Worm (Caenorhabditis elegans) whole organism, mixed stage, embryonic: ENCODE results near the gene his-60.

Source experiments
- M03D4.4 ChIP-seq: sonication (generic microtip); optimal IDR thresholded peaks from 2 replicates; lab custom pipeline; 2017; ENCODE audit warnings: mild to moderate bottlenecking, missing genetic modification characterization, missing compliant biosample characterization
- bed-3 ChIP-seq: fragments of 200-800 bp; sonication (Bioruptor generic); optimal IDR thresholded peaks from 3 replicates; lab custom pipeline; 2018; ENCODE audit warnings: mild to moderate bottlenecking, missing genetic modification characterization, moderate library complexity, missing compliant biosample characterization
- blmp-1 ChIP-seq: fragments of 150-350 bp; optimal IDR thresholded peaks from 2 replicates; lab custom pipeline; 2014; ENCODE audit warnings: missing biosample characterization, missing genetic modification characterization
- ceh-39 ChIP-seq: fragments of 150-350 bp; optimal IDR thresholded peaks from 2 replicates; lab custom pipeline; 2014; ENCODE audit warnings: missing biosample characterization, missing genetic modification characterization
- ceh-43 ChIP-seq: fragments of 200-800 bp; sonication (Bioruptor generic); optimal IDR thresholded peaks from 2 replicates; lab custom pipeline; 2018; ENCODE audit warnings: mild to moderate bottlenecking, missing genetic modification characterization, moderate library complexity, missing compliant biosample characterization
- ceh-83 ChIP-seq: fragments of 200-800 bp; sonication (Bioruptor generic); optimal IDR thresholded peaks from 2 replicates; lab custom pipeline; 2018; ENCODE audit warnings: mild to moderate bottlenecking, missing genetic modification characterization, missing compliant biosample characterization
- ces-1 ChIP-seq: fragments of 150-350 bp; optimal IDR thresholded peaks from 2 replicates; lab custom pipeline; 2014; ENCODE audit warnings: missing biosample characterization, missing genetic modification reagents, missing genetic modification characterization
- cnd-1 ChIP-seq: fragments of 200-800 bp; sonication (Bioruptor generic); optimal IDR thresholded peaks from 2 replicates; lab custom pipeline; 2018; ENCODE audit warnings: mild to moderate bottlenecking, missing genetic modification characterization, missing compliant biosample characterization
- drap-1 ChIP-seq: fragments of 200-800 bp; sonication (Bioruptor generic); optimal IDR thresholded peaks from 3 replicates; lab custom pipeline; 2018; ENCODE audit warnings: mild to moderate bottlenecking, missing genetic modification characterization, missing compliant biosample characterization
- elt-1 ChIP-seq: sonication (generic microtip); optimal IDR thresholded peaks from 2 replicates; lab custom pipeline; 2017; ENCODE audit warnings: missing genetic modification characterization, mild to moderate bottlenecking, missing compliant biosample characterization, antibody characterized with exemption, moderate library complexity, borderline replicate concordance; ENCODE audit not compliant: insufficient read depth
- elt-3 ChIP-seq: fragments of 150-350 bp; optimal IDR thresholded peaks from 2 replicates; lab custom pipeline; 2014; ENCODE audit warnings: missing biosample characterization, missing genetic modification characterization
- flh-1 ChIP-seq: fragments of 200-800 bp; sonication (Bioruptor generic); optimal IDR thresholded peaks from 2 replicates; lab custom pipeline; 2018; ENCODE audit warnings: mild to moderate bottlenecking, missing genetic modification characterization, moderate library complexity, missing compliant biosample characterization
- ham-2 ChIP-seq: fragments of 200-800 bp; sonication (Bioruptor generic); optimal IDR thresholded peaks from 2 replicates; lab custom pipeline; 2018; ENCODE audit warnings: mild to moderate bottlenecking, missing genetic modification characterization, missing compliant biosample characterization
- hlh-1 ChIP-seq: fragments of 150-350 bp; optimal IDR thresholded peaks from 2 replicates; lab custom pipeline; 2014; ENCODE audit warnings: missing biosample characterization, missing genetic modification reagents, missing genetic modification characterization
- lin-13 ChIP-seq: fragments of 150-350 bp; optimal IDR thresholded peaks from 2 replicates; lab custom pipeline; 2014; ENCODE audit warnings: missing biosample characterization, missing genetic modification characterization
- lin-32 ChIP-seq: fragments of 200-800 bp; sonication (Bioruptor generic); optimal IDR thresholded peaks from 2 replicates; lab custom pipeline; 2018; ENCODE audit warnings: mild to moderate bottlenecking, missing genetic modification characterization, missing compliant biosample characterization
- lsy-2 ChIP-seq: fragments of 150-350 bp; optimal IDR thresholded peaks from 2 replicates; lab custom pipeline; 2014; ENCODE audit warnings: missing biosample characterization, missing genetic modification characterization
- mab-5 ChIP-seq: fragments of 150-350 bp; optimal IDR thresholded peaks from 2 replicates; lab custom pipeline; 2014; ENCODE audit warnings: missing biosample characterization, missing genetic modification characterization
- mep-1 ChIP-seq: fragments of 150-350 bp; optimal IDR thresholded peaks from 2 replicates; lab custom pipeline; 2017; ENCODE audit warnings: missing biosample characterization, missing genetic modification reagents, missing genetic modification characterization, inconsistent platforms
- mls-2 ChIP-seq: sonication (generic microtip); optimal IDR thresholded peaks from 2 replicates; lab custom pipeline; 2016; ENCODE audit warnings: mild to moderate bottlenecking, missing genetic modification characterization, moderate library complexity, missing compliant biosample characterization
- nhr-12 ChIP-seq: fragments of 150-350 bp; optimal IDR thresholded peaks from 2 replicates; lab custom pipeline; 2014; ENCODE audit warnings: missing biosample characterization, missing genetic modification characterization
- nhr-2 ChIP-seq: fragments of 150-350 bp; optimal IDR thresholded peaks from 2 replicates; lab custom pipeline; 2014; ENCODE audit warnings: missing biosample characterization, missing genetic modification characterization
- nhr-237 ChIP-seq: fragments of 150-350 bp; optimal IDR thresholded peaks from 2 replicates; lab custom pipeline; 2014; ENCODE audit warnings: missing biosample characterization, missing genetic modification characterization
- nhr-28 ChIP-seq: fragments of 150-350 bp; optimal IDR thresholded peaks from 2 replicates; lab custom pipeline; 2014; ENCODE audit warnings: missing biosample characterization, missing genetic modification characterization
- nhr-76 ChIP-seq: sonication (generic microtip); optimal IDR thresholded peaks from 2 replicates; lab custom pipeline; 2017; ENCODE audit warnings: missing biosample characterization, missing genetic modification characterization
- pha-4 ChIP-seq: fragments of 150-350 bp; optimal IDR thresholded peaks from 2 replicates; lab custom pipeline; 2018; ENCODE audit warnings: missing biosample characterization, missing genetic modification reagents, missing genetic modification characterization
- sem-2 ChIP-seq: fragments of 200-800 bp; sonication (Bioruptor generic); optimal IDR thresholded peaks from 2 replicates; lab custom pipeline; 2018; ENCODE audit warnings: mild to moderate bottlenecking, missing genetic modification characterization, missing compliant biosample characterization
- snpc-4 ChIP-seq: fragments of 150-350 bp; optimal IDR thresholded peaks from 2 replicates; lab custom pipeline; 2014; ENCODE audit warnings: missing biosample characterization, missing genetic modification characterization
- sptf-1 ChIP-seq: sonication (generic microtip); optimal IDR thresholded peaks from 2 replicates; lab custom pipeline; 2017; ENCODE audit warnings: mild to moderate bottlenecking, missing genetic modification characterization, moderate library complexity, missing compliant biosample characterization
- tbx-8 ChIP-seq: fragments of 200-800 bp; sonication (Bioruptor generic); optimal IDR thresholded peaks from 2 replicates; lab custom pipeline; 2018; ENCODE audit warnings: mild to moderate bottlenecking, missing genetic modification characterization, moderate library complexity, missing compliant biosample characterization
- unc-120 ChIP-seq: sonication (generic microtip); optimal IDR thresholded peaks from 2 replicates; lab custom pipeline; 2017; ENCODE audit warnings: missing genetic modification characterization, missing compliant biosample characterization; ENCODE audit not compliant: poor library complexity, severe bottlenecking
- unc-39 ChIP-seq: fragments of 150-350 bp; optimal IDR thresholded peaks from 2 replicates; lab custom pipeline; 2014; ENCODE audit warnings: missing biosample characterization, missing genetic modification characterization
- unc-62 ChIP-seq: fragments of 150-350 bp; optimal IDR thresholded peaks from 2 replicates; lab custom pipeline; 2014; ENCODE audit warnings: missing biosample characterization, missing genetic modification reagents, missing genetic modification characterization
- zip-8 ChIP-seq: fragments of 150-350 bp; optimal IDR thresholded peaks from 2 replicates; lab custom pipeline; 2014; ENCODE audit warnings: missing biosample characterization, missing genetic modification characterization
- ztf-11 ChIP-seq: fragments of 150-350 bp; optimal IDR thresholded peaks from 2 replicates; lab custom pipeline; 2014; ENCODE audit warnings: missing biosample characterization, missing genetic modification characterization

The his-60 gene

DNA sequence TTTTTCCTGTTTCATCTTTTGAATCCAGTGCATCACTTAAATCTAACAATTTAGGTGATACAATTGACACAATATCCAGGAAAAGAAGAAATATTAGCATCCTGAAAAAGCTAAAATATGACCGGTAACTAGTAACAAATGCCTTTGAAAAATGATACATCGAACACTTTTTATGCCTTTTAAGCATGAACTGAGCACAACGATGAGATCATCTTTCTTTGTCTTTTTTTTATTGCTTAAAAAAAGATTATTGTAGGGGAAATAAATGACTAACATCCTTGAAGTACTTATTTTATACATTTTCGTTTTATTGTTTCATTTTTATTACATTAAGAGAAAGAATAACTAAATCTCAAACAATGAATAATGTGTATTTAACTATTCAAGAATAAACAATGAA, 21.9 kb downstream of the his-60 start, which contains the start of gene F13B6.3:
Gene F13B6.3, minus strand, starts transcription at position 101 of the 400 bp plus-strand sequence.
- TF ChIP-seq tbx-8 (no peak), bed-3 (GFP tag; lab: Kevin White, UChicago) (no peak), nhr-237 (tag; lab: Kevin White, UChicago) (no peak), ces-1 (no peak), mab-5 (tag; lab: Kevin White, UChicago) (no peak), unc-62 (GFP tag; lab: Kevin White, UChicago) (no peak), unc-39 (tag; lab: Kevin White, UChicago) (no peak), lin-13 (tag; lab: Kevin White, UChicago) (no peak), nhr-28 (no peak), mls-2 (no peak), lin-32 (GFP tag; lab: Kevin White, UChicago) (no peak), nhr-76 (no peak), pha-4 (no peak), ceh-43 (GFP tag; lab: Kevin White, UChicago) (no peak)

ce11 chrIV:7460225-7460624, 27.6 kb downstream of the his-60 start, which contains the start of gene F13B6.2:
TSS of gene F13B6.2 (minus strand) at chrIV:7460325.
- no peak for TF ChIP-seq elt-1 (tag; lab: Kevin White, UChicago)
- no peak for TF ChIP-seq ceh-39 (tag; lab: Kevin White, UChicago)
- TF ChIP-seq ztf-11 (tag; lab: Kevin White, UChicago), result no peak
- no peak for TF ChIP-seq sptf-1 (tag; lab: Kevin White, UChicago)
- TF ChIP-seq drap-1 (GFP tag; lab: Kevin White, UChicago), result no peak
- no peak for TF ChIP-seq sem-2
- no peak for TF ChIP-seq M03D4.4 (tag; lab: Kevin White, UChicago)
- no peak for TF ChIP-seq snpc-4 (tag; lab: Kevin White, UChicago)
- no peak for TF ChIP-seq ces-1
- no peak for TF ChIP-seq zip-8 (tag; lab: Kevin White, UChicago)
- TF ChIP-seq, all 35 proteins: peak for 0

DNA sequence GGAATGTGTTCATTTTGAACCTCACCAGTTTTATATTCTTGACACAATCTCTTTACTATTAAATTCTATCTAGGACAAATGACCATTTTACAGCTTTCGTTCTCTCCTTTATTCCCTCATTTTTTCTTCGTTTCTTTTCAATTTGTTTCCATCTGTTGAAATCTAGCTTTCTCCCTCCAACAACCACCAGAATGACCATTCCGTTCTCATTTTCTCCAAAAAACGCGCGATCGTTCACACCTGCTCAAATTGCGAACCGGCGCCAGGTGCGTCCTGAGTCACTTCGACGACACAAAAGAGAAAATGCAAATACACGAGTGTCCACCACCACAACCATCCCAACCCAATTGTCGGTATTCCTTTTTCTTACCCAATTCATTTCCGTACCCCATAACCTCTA, 31.6 kb downstream of the his-60 start, which contains the start of gene F13B6.1:
Gene F13B6.1, plus strand, starts transcription at position 301 of the 400 bp plus-strand sequence.
- TF ChIP-seq drap-1 (GFP tag; lab: Kevin White, UChicago), result no peak
- no peak for TF ChIP-seq snpc-4 (tag; lab: Kevin White, UChicago)
- no peak for TF ChIP-seq sptf-1 (tag; lab: Kevin White, UChicago)
- TF ChIP-seq tbx-8, result no peak
- TF ChIP-seq elt-3, result no peak
- no peak for TF ChIP-seq cnd-1 (tag; lab: Kevin White, UChicago)
- no peak for TF ChIP-seq hlh-1 (tag; lab: Kevin White, UChicago)
- no peak for TF ChIP-seq M03D4.4 (tag; lab: Kevin White, UChicago)
- no peak for TF ChIP-seq nhr-12 (tag; lab: Kevin White, UChicago)
- no peak for TF ChIP-seq lsy-2
- TF ChIP-seq nhr-237 (tag; lab: Kevin White, UChicago), result no peak

DNA sequence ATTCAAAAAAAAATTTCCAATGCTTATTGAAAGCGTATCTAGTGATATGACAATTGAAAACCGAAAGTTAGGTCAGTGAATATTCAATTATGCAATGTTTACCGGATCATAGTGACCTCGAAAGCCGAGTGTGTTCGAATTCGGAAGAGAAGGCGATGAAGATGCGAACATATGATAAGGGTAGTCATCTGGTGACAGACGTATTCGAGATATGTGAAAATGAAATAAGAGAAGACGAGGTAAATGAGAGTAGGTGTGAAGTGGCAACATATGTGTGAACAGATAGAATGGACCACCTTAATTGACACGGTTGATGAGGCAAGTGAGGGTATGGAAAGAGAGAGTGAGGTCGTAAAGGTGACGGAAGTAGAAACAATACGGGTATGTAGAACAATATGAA, 32.9 kb downstream of the his-60 start:
- TF ChIP-seq nhr-237 (tag; lab: Kevin White, UChicago), result no peak
- TF ChIP-seq mep-1, result no peak
- TF ChIP-seq M03D4.4 (tag; lab: Kevin White, UChicago), result no peak
- TF ChIP-seq unc-39 (tag; lab: Kevin White, UChicago), result no peak
- TF ChIP-seq flh-1, result no peak
- no peak for TF ChIP-seq unc-62 (GFP tag; lab: Kevin White, UChicago)
- no peak for TF ChIP-seq ztf-11 (tag; lab: Kevin White, UChicago)
- TF ChIP-seq zip-8 (tag; lab: Kevin White, UChicago), result no peak
- TF ChIP-seq cnd-1 (tag; lab: Kevin White, UChicago), result no peak
- TF ChIP-seq sem-2, result no peak
- no peak for TF ChIP-seq mab-5 (tag; lab: Kevin White, UChicago)
- TF ChIP-seq lsy-2, result no peak
- no peak for TF ChIP-seq lin-13 (tag; lab: Kevin White, UChicago)
- TF ChIP-seq sptf-1 (tag; lab: Kevin White, UChicago), result no peak
- TF ChIP-seq tbx-8, result no peak
- peak; percentile 53 for TF ChIP-seq ham-2 (GFP tag; lab: Kevin White, UChicago)
- TF ChIP-seq ceh-43 (GFP tag; lab: Kevin White, UChicago), result no peak
- TF ChIP-seq ceh-83, result no peak
- no peak for TF ChIP-seq drap-1 (GFP tag; lab: Kevin White, UChicago)
- TF ChIP-seq blmp-1, result peak; percentile 71
- TF ChIP-seq nhr-76, result no peak
- no peak for TF ChIP-seq elt-3
- no peak for TF ChIP-seq nhr-28
- TF ChIP-seq mls-2, result no peak
- TF ChIP-seq nhr-12 (tag; lab: Kevin White, UChicago), result no peak
- TF ChIP-seq bed-3 (GFP tag; lab: Kevin White, UChicago), result no peak
- TF ChIP-seq snpc-4 (tag; lab: Kevin White, UChicago), result no peak
- TF ChIP-seq ceh-39 (tag; lab: Kevin White, UChicago), result no peak
- peak; percentile 80 for TF ChIP-seq nhr-2 (tag; lab: Kevin White, UChicago)
- peak; percentile 34 for TF ChIP-seq lin-32 (GFP tag; lab: Kevin White, UChicago)
- no peak for TF ChIP-seq unc-120 (tag; lab: Kevin White, UChicago)
- TF ChIP-seq elt-1 (tag; lab: Kevin White, UChicago), result peak; percentile 67
